Worm (Caenorhabditis elegans) whole organism, L1 larva: ENCODE results near the gene acdh-12.
A peak's percentile ranks its signal among the peaks of the same experiment; 100 is the strongest.

ENCODE experiments used
- C04F5.9 ChIP-seq: sonication (generic microtip); optimal IDR thresholded peaks from 2 replicates; lab custom pipeline; 2016; ENCODE audit warnings: missing genetic modification characterization, missing compliant biosample characterization
- C34B4.2 ChIP-seq: sonication (generic microtip); optimal IDR thresholded peaks from 2 replicates; lab custom pipeline; 2017; ENCODE audit warnings: mild to moderate bottlenecking, missing genetic modification characterization, missing compliant biosample characterization
- aly-2 ChIP-seq: fragments of 150-350 bp; optimal IDR thresholded peaks from 2 replicates; lab custom pipeline; 2014; ENCODE audit warnings: missing biosample characterization, missing genetic modification characterization
- ceh-63 ChIP-seq: fragments of 200-800 bp; sonication (Bioruptor generic); optimal IDR thresholded peaks from 2 replicates; lab custom pipeline; 2018; ENCODE audit warnings: mild to moderate bottlenecking, missing genetic modification characterization, missing compliant biosample characterization
- ceh-8 ChIP-seq: fragments of 200-800 bp; sonication (Bioruptor generic); optimal IDR thresholded peaks from 2 replicates; lab custom pipeline; 2018; ENCODE audit warnings: mild to moderate bottlenecking, missing genetic modification characterization, moderate library complexity, missing compliant biosample characterization
- ceh-82 ChIP-seq, 3 experiments: fragments of 150-350 bp in 1 of 3; sonication (generic microtip) in 2 of 3; optimal IDR thresholded peaks; 2 replicates each; lab custom pipeline; 2014 to 2017; ENCODE audit warnings: missing biosample characterization in 3 of 3, missing genetic modification characterization in 3 of 3
- ceh-90 ChIP-seq: sonication (generic microtip); optimal IDR thresholded peaks from 2 replicates; lab custom pipeline; 2016; ENCODE audit warnings: missing genetic modification characterization, missing compliant biosample characterization
- dpl-1 ChIP-seq, 3 experiments: fragments of 150-350 bp in 2 of 3; sonication (generic microtip) in 1 of 3; optimal IDR thresholded peaks; 2 replicates each; lab custom pipeline; 2014 to 2017; ENCODE audit warnings: missing biosample characterization in 3 of 3, missing genetic modification characterization in 3 of 3, missing genetic modification reagents in 3 of 3
- dsc-1 ChIP-seq: sonication (generic microtip); optimal IDR thresholded peaks from 2 replicates; lab custom pipeline; 2016; ENCODE audit warnings: mild to moderate bottlenecking, missing genetic modification characterization, missing compliant biosample characterization
- efl-1 ChIP-seq, 4 experiments: fragments of 150-350 bp; optimal IDR thresholded peaks in 3 of 4; peaks in 1 of 4; 1 replicate in 1 of 4; 2 replicates in 3 of 4; lab custom pipeline; 2014; ENCODE audit warnings: missing biosample characterization in 2 of 4, missing genetic modification characterization in 2 of 4, missing genetic modification reagents in 2 of 4
- egl-13 ChIP-seq: sonication (generic microtip); optimal IDR thresholded peaks from 2 replicates; lab custom pipeline; 2016; ENCODE audit warnings: missing genotype, missing genetic modification reagents, missing genetic modification characterization, missing compliant biosample characterization
- elt-2 ChIP-seq: sonication (generic microtip); optimal IDR thresholded peaks from 2 replicates; lab custom pipeline; 2016; ENCODE audit warnings: missing genetic modification characterization, mild to moderate bottlenecking, inconsistent platforms, missing compliant biosample characterization, missing genetic modification reagents
- fkh-10 ChIP-seq: sonication (generic microtip); optimal IDR thresholded peaks from 2 replicates; lab custom pipeline; 2017; ENCODE audit warnings: missing biosample characterization, missing genetic modification reagents, missing genetic modification characterization
- fkh-8 ChIP-seq: sonication (generic microtip); optimal IDR thresholded peaks from 2 replicates; lab custom pipeline; 2016; ENCODE audit warnings: mild to moderate bottlenecking, missing genetic modification characterization, missing compliant biosample characterization
- hlh-17 ChIP-seq: fragments of 200-800 bp; sonication (Bioruptor generic); optimal IDR thresholded peaks from 2 replicates; lab custom pipeline; 2018; ENCODE audit warnings: missing genetic modification characterization, mild to moderate bottlenecking, missing compliant biosample characterization, moderate library complexity, borderline replicate concordance
- irx-1 ChIP-seq: sonication (generic microtip); optimal IDR thresholded peaks from 2 replicates; lab custom pipeline; 2016; ENCODE audit warnings: missing genetic modification characterization, missing compliant biosample characterization
- lin-14 ChIP-seq: fragments of 200-800 bp; sonication (Bioruptor generic); optimal IDR thresholded peaks from 2 replicates; lab custom pipeline; 2018; ENCODE audit warnings: mild to moderate bottlenecking, missing genetic modification characterization, moderate library complexity, missing compliant biosample characterization
- lin-35 ChIP-seq, 2 experiments: fragments of 150-350 bp; optimal IDR thresholded peaks; 2 replicates each; lab custom pipeline; 2014; ENCODE audit warnings: missing biosample characterization in 2 of 2, missing genetic modification characterization in 2 of 2, missing genetic modification reagents in 2 of 2
- lir-3 ChIP-seq: sonication (generic microtip); optimal IDR thresholded peaks from 2 replicates; lab custom pipeline; 2016; ENCODE audit warnings: mild to moderate bottlenecking, missing genetic modification characterization, moderate library complexity, missing compliant biosample characterization; ENCODE audit not compliant: poor library complexity
- lsy-2 ChIP-seq, 2 experiments: fragments of 150-350 bp; optimal IDR thresholded peaks; 2 replicates each; lab custom pipeline; 2014; ENCODE audit warnings: missing biosample characterization in 2 of 2, missing genetic modification characterization in 2 of 2
- mab-9 ChIP-seq: fragments of 200-800 bp; sonication (Bioruptor generic); IDR thresholded peaks from 2 replicates; pipeline ENCODE4 v1.3.6; 2022; ENCODE audit warnings: missing genetic modification reagents, missing genetic modification characterization, missing compliant biosample characterization
- mep-1 ChIP-seq: fragments of 150-350 bp; optimal IDR thresholded peaks from 2 replicates; lab custom pipeline; 2014; ENCODE audit warnings: missing biosample characterization, missing genetic modification characterization
- nhr-19 ChIP-seq: fragments of 200-800 bp; sonication (Bioruptor generic); conservative IDR thresholded peaks from 2 replicates; pipeline ENCODE4 v1.3.6; 2022; ENCODE audit warnings: missing genetic modification characterization, missing compliant biosample characterization
- nhr-47 ChIP-seq: sonication (generic microtip); optimal IDR thresholded peaks from 2 replicates; lab custom pipeline; 2016; ENCODE audit warnings: mild to moderate bottlenecking, missing genetic modification characterization, moderate library complexity, missing compliant biosample characterization
- nhr-71 ChIP-seq: sonication (generic microtip); optimal IDR thresholded peaks from 2 replicates; lab custom pipeline; 2016; ENCODE audit warnings: mild to moderate bottlenecking, missing genetic modification characterization, moderate library complexity, missing compliant biosample characterization
- nhr-76 ChIP-seq: sonication (generic microtip); optimal IDR thresholded peaks from 2 replicates; lab custom pipeline; 2017; ENCODE audit warnings: missing biosample characterization, missing genetic modification characterization
- nhr-90 ChIP-seq: sonication (generic microtip); optimal IDR thresholded peaks from 2 replicates; lab custom pipeline; 2016; ENCODE audit warnings: mild to moderate bottlenecking, missing genetic modification characterization, missing compliant biosample characterization; ENCODE audit not compliant: poor library complexity
- pax-3 ChIP-seq: fragments of 200-800 bp; sonication (Bioruptor generic); optimal IDR thresholded peaks from 2 replicates; lab custom pipeline; 2018; ENCODE audit warnings: mild to moderate bottlenecking, missing genetic modification characterization, moderate library complexity, missing compliant biosample characterization
- pqm-1 ChIP-seq: sonication (generic microtip); optimal IDR thresholded peaks from 3 replicates; lab custom pipeline; 2017; ENCODE audit warnings: missing biosample characterization, missing genetic modification characterization
- rnt-1 ChIP-seq: sonication (generic microtip); optimal IDR thresholded peaks from 2 replicates; lab custom pipeline; 2016; ENCODE audit warnings: mild to moderate bottlenecking, missing genetic modification characterization, moderate library complexity, missing compliant biosample characterization
- skn-1 ChIP-seq: fragments of 150-350 bp; optimal IDR thresholded peaks from 2 replicates; lab custom pipeline; 2014; ENCODE audit warnings: missing biosample characterization, missing genetic modification characterization
- snu-23 ChIP-seq: sonication (generic microtip); optimal IDR thresholded peaks from 2 replicates; lab custom pipeline; 2016; ENCODE audit warnings: missing genetic modification characterization, missing compliant biosample characterization
- sox-4 ChIP-seq: sonication (generic microtip); optimal IDR thresholded peaks from 2 replicates; lab custom pipeline; 2016; ENCODE audit warnings: missing genetic modification characterization, missing compliant biosample characterization
- sptf-1 ChIP-seq: fragments of 150-350 bp; optimal IDR thresholded peaks from 2 replicates; lab custom pipeline; 2014; ENCODE audit warnings: missing biosample characterization, missing genetic modification characterization
- sup-37 ChIP-seq: fragments of 200-800 bp; sonication (Bioruptor generic); optimal IDR thresholded peaks from 2 replicates; lab custom pipeline; 2018; ENCODE audit warnings: mild to moderate bottlenecking, missing genetic modification characterization, missing compliant biosample characterization
- swsn-7 ChIP-seq: sonication (generic microtip); optimal IDR thresholded peaks from 2 replicates; lab custom pipeline; 2016; ENCODE audit warnings: missing genetic modification characterization, missing compliant biosample characterization
- vab-15 ChIP-seq: sonication (generic microtip); optimal IDR thresholded peaks from 2 replicates; lab custom pipeline; 2017; ENCODE audit warnings: missing genotype, mild to moderate bottlenecking, missing genetic modification characterization, missing compliant biosample characterization
- xbp-1 ChIP-seq: sonication (generic microtip); optimal IDR thresholded peaks from 2 replicates; lab custom pipeline; 2016; ENCODE audit warnings: missing genetic modification characterization, missing compliant biosample characterization
- zag-1 ChIP-seq: fragments of 150-350 bp; optimal IDR thresholded peaks from 2 replicates; lab custom pipeline; 2014; ENCODE audit warnings: missing biosample characterization, missing genetic modification characterization

acdh-12 gene

DNA sequence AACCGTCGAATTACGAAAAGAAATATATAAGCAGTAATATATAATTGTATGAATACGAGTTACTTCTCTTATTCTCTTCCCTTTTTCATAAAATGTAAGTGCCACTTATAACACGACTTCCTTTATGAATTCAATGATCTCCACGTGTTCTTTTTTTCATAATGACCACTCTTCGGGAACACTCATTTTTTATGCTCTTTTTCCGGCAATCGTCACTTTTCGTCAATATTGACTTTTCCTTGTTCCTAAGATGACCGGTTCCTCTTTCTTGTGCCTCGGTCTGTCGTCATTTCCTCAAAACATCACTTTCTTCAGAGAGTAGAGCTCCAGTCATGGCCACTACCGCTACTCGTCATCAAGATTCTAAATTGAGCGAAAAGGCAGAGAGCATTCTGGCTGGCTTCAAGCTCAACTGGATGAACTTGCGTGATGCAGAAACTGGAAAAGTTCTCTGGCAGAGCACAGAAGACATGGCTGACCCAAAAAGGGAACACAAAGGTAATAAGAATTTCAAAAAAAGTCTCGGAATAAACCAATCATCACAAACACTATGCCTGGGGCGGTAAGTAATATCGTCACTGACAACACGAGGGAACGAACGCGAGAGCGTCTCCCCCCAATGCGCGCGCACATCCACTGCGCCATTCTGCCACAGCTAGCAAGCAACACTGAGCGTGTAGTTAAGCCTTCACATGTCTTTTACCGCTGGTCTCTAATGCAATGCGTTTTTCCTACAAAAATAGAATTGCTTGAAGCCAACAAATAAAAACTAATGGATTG is 11.8 kb downstream of the acdh-12 start, which contains the start of gene pdl-1 (continued):
- TF ChIP-seq irx-1 (tag; lab: Kevin White, UChicago) (peak; percentile 17), C04F5.9 (tag; lab: Kevin White, UChicago) (peak; percentile 10), rnt-1 (peak; percentile 79), zag-1 (tag; lab: Kevin White, UChicago) (no peak), nhr-71 (tag; lab: Kevin White, UChicago) (peak; percentile 73)

- TF ChIP-seq mep-1 (tag; lab: Kevin White, UChicago) (peak; percentile 35), sup-37 (GFP tag; lab: Kevin White, UChicago) (no peak), pax-3 (tag; lab: Kevin White, UChicago) (no peak), skn-1 (tag; lab: Kevin White, UChicago) (no peak), xbp-1 (tag; lab: Kevin White, UChicago) (peak; percentile 10), fkh-10 (peak; percentile 71), egl-13 (peak; percentile 37), fkh-8 (tag; lab: Kevin White, UChicago) (peak; percentile 0), lin-14 (GFP tag; lab: Kevin White, UChicago) (peak; percentile 83), mab-9 (no peak), nhr-47 (peak; percentile 41), lin-35 (GFP tag; optimal IDR thresholded peaks at IDR 0.05; lab: Kevin White, UChicago) (peak in 1 of 2 experiments; percentile 9), lir-3 (tag; lab: Kevin White, UChicago) (peak; percentile 53), nhr-71 (tag; lab: Kevin White, UChicago) (peak; percentile 41), sptf-1 (tag; lab: Kevin White, UChicago) (no peak), elt-2 (tag; lab: Kevin White, UChicago) (no peak), ceh-63 (no peak), snu-23 (GFP tag; lab: Kevin White, UChicago) (peak; percentile 19), ceh-82 (tag; optimal IDR thresholded peaks at IDR 0.05; lab: Kevin White, UChicago) (peak in 1 of 3 experiments; percentile 37), ceh-8 (no peak), nhr-19 (GFP tag; lab: Robert Waterston, UW) (no peak), hlh-17 (GFP tag; lab: Kevin White, UChicago) (no peak), efl-1 (optimal IDR thresholded peaks at IDR 0.05; lab: Kevin White, UChicago) (peak in 1 of 2 experiments; percentile 6), efl-1 (GFP tag; optimal IDR thresholded peaks at IDR 0.05 in 1 of 2; lab: Kevin White, UChicago) (peak in 1 of 2 experiments; percentile 74), dsc-1 (tag; lab: Kevin White, UChicago) (peak; percentile 3), nhr-90 (tag; lab: Kevin White, UChicago) (no peak), C34B4.2 (no peak), ceh-90 (tag; lab: Kevin White, UChicago) (no peak), swsn-7 (peak; percentile 14), lsy-2 (tag; optimal IDR thresholded peaks at IDR 0.05; lab: Kevin White, UChicago) (peak; percentile 25 to 50), dpl-1 (GFP tag; optimal IDR thresholded peaks at IDR 0.05; lab: Kevin White, UChicago) (no peak), pqm-1 (tag; lab: Kevin White, UChicago) (no peak), sox-4 (tag; lab: Kevin White, UChicago) (no peak), vab-15 (no peak), aly-2 (tag; lab: Kevin White, UChicago) (no peak), nhr-76 (tag; lab: Kevin White, UChicago) (no peak)
Observed at ce11 chrII:7182630-7183029, 12.8 kb downstream of the acdh-12 start.
